Fruit fly (Drosophila melanogaster) whole organism, embryonic: ENCODE results near the gene Sf3b2.

ENCODE experiments used
- Bdp1 ChIP-seq: fragments of 200-800 bp; sonication (Bioruptor generic); optimal IDR thresholded peaks from 3 replicates; lab custom pipeline; 2016; ENCODE audit warnings: missing biosample characterization, missing genetic modification characterization
- Blimp-1 ChIP-seq: fragments of 200-800 bp; sonication (Bioruptor generic); optimal IDR thresholded peaks from 3 replicates; lab custom pipeline; 2018; ENCODE audit warnings: missing biosample characterization, missing genetic modification characterization, mild to moderate bottlenecking, moderate library complexity, missing genetic modification reagents
- CG10979 ChIP-seq: fragments of 200-800 bp; sonication (Bioruptor generic); optimal IDR thresholded peaks from 2 replicates; lab custom pipeline; 2018; ENCODE audit warnings: missing biosample characterization, mild to moderate bottlenecking, missing genetic modification characterization, moderate library complexity
- CG12769 ChIP-seq: fragments of 200-800 bp; sonication (Bioruptor generic); optimal IDR thresholded peaks from 2 replicates; lab custom pipeline; 2019; ENCODE audit warnings: missing biosample characterization, mild to moderate bottlenecking, missing genetic modification characterization, moderate library complexity
- CG13287 ChIP-seq: fragments of 200-800 bp; sonication (Bioruptor generic); IDR thresholded peaks from 2 replicates; pipeline ENCODE4 v1.3.6; 2022; ENCODE audit warnings: missing biosample characterization, missing genetic modification characterization; ENCODE audit not compliant: partially characterized antibody
- CG13894 ChIP-seq: fragments of 200-800 bp; sonication (Bioruptor generic); optimal IDR thresholded peaks from 3 replicates; lab custom pipeline; 2018; ENCODE audit warnings: missing biosample characterization, mild to moderate bottlenecking, missing genetic modification characterization, moderate library complexity
- CG15073 ChIP-seq: fragments of 200-800 bp; sonication (Bioruptor generic); optimal IDR thresholded peaks from 2 replicates; lab custom pipeline; 2016; ENCODE audit warnings: missing biosample characterization, missing genetic modification characterization
- CG15269 ChIP-seq: fragments of 200-800 bp; sonication (Bioruptor generic); optimal IDR thresholded peaks from 2 replicates; lab custom pipeline; 2018; ENCODE audit warnings: missing biosample characterization, mild to moderate bottlenecking, missing genetic modification characterization, moderate library complexity
- CG17612 ChIP-seq: fragments of 200-800 bp; sonication (Bioruptor generic); IDR thresholded peaks from 2 replicates; pipeline ENCODE4 v1.3.6; 2022; ENCODE audit warnings: missing biosample characterization, missing genetic modification characterization
- CG17829 ChIP-seq: fragments of 200-800 bp; optimal IDR thresholded peaks from 2 replicates; lab custom pipeline; 2019; ENCODE audit warnings: missing biosample characterization, mild to moderate bottlenecking, missing genetic modification characterization, moderate library complexity
- CG6813 ChIP-seq: fragments of 200-800 bp; sonication (Bioruptor generic); optimal IDR thresholded peaks from 2 replicates; lab custom pipeline; 2017; ENCODE audit warnings: missing biosample characterization, missing genetic modification characterization, mild to moderate bottlenecking, moderate library complexity, missing genetic modification reagents
- CG7556 ChIP-seq: fragments of 200-800 bp; sonication (Bioruptor generic); optimal IDR thresholded peaks from 2 replicates; lab custom pipeline; 2017; ENCODE audit warnings: missing biosample characterization, mild to moderate bottlenecking, missing genetic modification characterization
- CG7745 ChIP-seq: fragments of 200-800 bp; sonication (Bioruptor generic); optimal IDR thresholded peaks from 2 replicates; lab custom pipeline; 2018; ENCODE audit warnings: missing biosample characterization, mild to moderate bottlenecking, missing genetic modification characterization, moderate library complexity
- CG8924 ChIP-seq: fragments of 200-800 bp; optimal IDR thresholded peaks from 3 replicates; lab custom pipeline; 2019; ENCODE audit warnings: missing biosample characterization, mild to moderate bottlenecking, missing genetic modification characterization, moderate library complexity
- D19A ChIP-seq: fragments of 200-800 bp; optimal IDR thresholded peaks from 3 replicates; lab custom pipeline; 2019; ENCODE audit warnings: missing biosample characterization, mild to moderate bottlenecking, missing genetic modification characterization, moderate library complexity
- E2f2 ChIP-seq: fragments of 200-800 bp; sonication (Bioruptor generic); IDR thresholded peaks from 2 replicates; pipeline ENCODE4 v1.3.6; 2022; ENCODE audit warnings: missing biosample characterization, missing genetic modification characterization
- Ets65A ChIP-seq: fragments of 200-800 bp; sonication (Bioruptor generic); peaks from one replicate; lab custom pipeline; 2016; ENCODE audit warnings: missing biosample characterization, missing genetic modification characterization
- Gsc ChIP-seq: fragments of 200-800 bp; sonication (Bioruptor generic); IDR thresholded peaks from 2 replicates; pipeline ENCODE4 v1.3.6; 2022; ENCODE audit warnings: missing biosample characterization, missing genetic modification characterization
- Hmx ChIP-seq: fragments of 200-800 bp; sonication (Bioruptor generic); optimal IDR thresholded peaks from 2 replicates; lab custom pipeline; 2016; ENCODE audit warnings: missing biosample characterization, missing genetic modification characterization
- Lpt ChIP-seq: fragments of >200 bp; optimal IDR thresholded peaks from 2 replicates; lab custom pipeline; 2018; ENCODE audit warnings: missing biosample characterization, missing genetic modification characterization
- Med ChIP-seq: fragments of 200-800 bp; sonication (Bioruptor generic); peaks from one replicate; lab custom pipeline; 2016; ENCODE audit warnings: missing biosample characterization, missing genetic modification characterization, mild to moderate bottlenecking, inconsistent platforms, moderate library complexity
- PHDP ChIP-seq: fragments of 200-800 bp; sonication (Bioruptor generic); optimal IDR thresholded peaks from 3 replicates; lab custom pipeline; 2018; ENCODE audit warnings: missing biosample characterization, mild to moderate bottlenecking, missing genetic modification characterization, moderate library complexity
- Xrp1 ChIP-seq: fragments of 200-800 bp; sonication (Bioruptor generic); IDR thresholded peaks from 2 replicates; pipeline ENCODE4 v1.3.6; 2022; ENCODE audit warnings: missing biosample characterization, missing genetic modification characterization
- abd-A ChIP-seq: fragments of 200-800 bp; sonication (Bioruptor generic); optimal IDR thresholded peaks from 3 replicates; lab custom pipeline; 2019; ENCODE audit warnings: missing biosample characterization, mild to moderate bottlenecking, missing genetic modification characterization, moderate library complexity
- amos ChIP-seq: fragments of 200-800 bp; sonication (Bioruptor generic); IDR thresholded peaks from 2 replicates; pipeline ENCODE4 v1.3.6; 2022; ENCODE audit warnings: missing biosample characterization, missing genetic modification characterization; ENCODE audit not compliant: partially characterized antibody
- bsh ChIP-seq, 2 experiments: fragments of 200-800 bp; sonication (Bioruptor generic); optimal IDR thresholded peaks; 2 replicates each; lab custom pipeline; 2017 to 2018; ENCODE audit warnings: mild to moderate bottlenecking in 2 of 2, missing biosample characterization in 2 of 2, missing genetic modification characterization in 2 of 2, moderate library complexity in 1 of 2
- cad ChIP-seq: fragments of >200 bp; optimal IDR thresholded peaks from 2 replicates; lab custom pipeline; 2017; ENCODE audit warnings: missing biosample characterization, missing genetic modification characterization
- chinmo ChIP-seq: fragments of 200-800 bp; sonication (Bioruptor generic); IDR thresholded peaks from 4 replicates; pipeline ENCODE4 v1.3.6; 2022; ENCODE audit warnings: missing biosample characterization, missing genetic modification characterization; ENCODE audit not compliant: partially characterized antibody
- nom ChIP-seq: fragments of 200-800 bp; sonication (Bioruptor generic); optimal IDR thresholded peaks from 2 replicates; lab custom pipeline; 2017; ENCODE audit warnings: missing biosample characterization, missing genetic modification characterization, mild to moderate bottlenecking, moderate library complexity, missing genetic modification reagents
- oc ChIP-seq: fragments of 200-800 bp; sonication (Bioruptor generic); optimal IDR thresholded peaks from 2 replicates; lab custom pipeline; 2018; ENCODE audit warnings: missing biosample characterization, mild to moderate bottlenecking, missing genetic modification characterization, moderate library complexity
- sd ChIP-seq: fragments of 200-800 bp; sonication (Bioruptor generic); optimal IDR thresholded peaks from 3 replicates; lab custom pipeline; 2018; ENCODE audit warnings: missing biosample characterization, mild to moderate bottlenecking, missing genetic modification characterization, moderate library complexity
- usp ChIP-seq: fragments of >200 bp; optimal IDR thresholded peaks from 2 replicates; lab custom pipeline; 2017; ENCODE audit warnings: missing biosample characterization, missing genetic modification characterization
- vvl ChIP-seq: fragments of 200-800 bp; sonication (Bioruptor generic); IDR thresholded peaks from 2 replicates; pipeline ENCODE4 v1.3.6; 2022; ENCODE audit warnings: missing biosample characterization, missing genetic modification characterization
- zen ChIP-seq: fragments of 200-800 bp; sonication (Bioruptor generic); optimal IDR thresholded peaks from 3 replicates; lab custom pipeline; 2018; ENCODE audit warnings: missing biosample characterization, mild to moderate bottlenecking, missing genetic modification characterization, moderate library complexity

The Sf3b2 gene

DNA sequence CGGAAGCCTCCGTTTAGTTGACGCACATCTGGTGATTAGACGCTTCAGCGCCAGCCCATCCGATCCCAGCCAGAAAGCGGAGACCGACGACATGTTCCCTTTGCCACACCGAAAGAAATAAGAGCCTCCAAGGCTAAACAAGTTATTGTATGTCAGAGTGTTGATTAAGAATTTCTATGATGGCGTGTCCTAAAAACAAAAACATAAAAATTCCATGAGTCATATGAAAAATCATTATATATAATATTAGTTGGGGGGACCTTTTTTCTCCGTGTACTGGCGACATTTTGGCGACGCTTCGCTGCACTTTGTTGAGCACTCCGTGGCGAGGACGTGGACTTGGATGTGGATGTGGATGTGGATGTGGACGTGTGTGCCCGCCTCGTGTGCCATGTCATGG lies 16.2 kb downstream of the Sf3b2 start (continued):
- TF ChIP-seq Gsc (GFP tag; lab: Robert Waterston, UW) = no peak
- TF ChIP-seq, all 482 proteins: peak for 80

DNA sequence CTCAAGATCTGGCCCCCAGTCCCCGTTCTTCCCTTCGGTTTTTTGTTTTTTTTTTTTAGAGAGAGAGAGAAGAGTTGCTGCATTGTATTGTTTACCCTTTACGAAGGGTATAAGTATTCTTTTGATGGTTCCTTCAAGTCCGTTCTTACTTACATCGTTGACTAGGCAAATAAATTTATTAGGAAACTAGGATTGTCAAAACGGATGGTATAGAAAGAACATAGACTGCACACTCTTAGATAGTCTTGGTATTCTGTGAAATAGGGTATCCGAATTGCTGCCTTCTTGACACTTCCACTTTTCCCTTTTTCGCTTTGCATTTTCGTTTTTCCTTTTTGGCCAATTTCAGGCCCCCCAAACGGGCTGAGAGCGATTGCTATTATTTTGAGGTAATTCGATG lies 17.5 kb downstream of the Sf3b2 start:
- TF ChIP-seq D19A (tag; lab: Kevin White, UChicago) = peak; percentile 32
- peak in 1 of 2 experiments; percentile 17 for TF ChIP-seq bsh (GFP tag; optimal IDR thresholded peaks at IDR 0.05; lab: Kevin White, UChicago)
- TF ChIP-seq nom (GFP tag; lab: Kevin White, UChicago) = peak; percentile 47
- no peak for TF ChIP-seq CG13894 (tag; lab: Kevin White, UChicago)
- no peak for TF ChIP-seq CG7556 (GFP tag; lab: Kevin White, UChicago)
- TF ChIP-seq usp = no peak
- no peak for TF ChIP-seq PHDP
- no peak for TF ChIP-seq Lpt (GFP tag; lab: Kevin White, UChicago)
- TF ChIP-seq Xrp1 = 0 out of 2 replicates have a peak, but pooled peaks have one; percentile 18
- TF ChIP-seq CG10979 (tag; lab: Kevin White, UChicago) = no peak

DNA sequence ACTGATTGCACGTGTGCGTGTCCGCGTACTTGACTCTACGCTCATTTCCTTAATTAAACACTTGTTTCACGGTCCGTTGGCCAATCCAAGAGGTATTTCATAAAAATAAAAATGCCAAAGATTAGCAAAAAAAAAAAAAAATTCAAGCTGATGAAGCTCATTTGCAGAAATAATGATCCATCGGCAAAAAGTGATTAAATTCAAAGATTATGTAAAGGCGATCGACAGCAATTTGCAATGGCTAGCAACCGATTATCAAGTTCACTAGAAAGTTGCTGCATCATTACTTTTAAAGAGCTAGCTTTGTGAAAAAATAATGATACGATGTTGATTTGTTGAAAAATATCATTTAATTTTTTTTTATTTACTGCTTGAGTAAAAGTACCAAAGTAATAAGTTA lies 19.5 kb downstream of the Sf3b2 start:
- no peak for TF ChIP-seq CG15073 (GFP tag; lab: Kevin White, UChicago)
- no peak for TF ChIP-seq CG6813
- TF ChIP-seq CG17612 (GFP tag; lab: Robert Waterston, UW) = no peak
- no peak for TF ChIP-seq Bdp1 (GFP tag; lab: Kevin White, UChicago)
- TF ChIP-seq E2f2 (GFP tag; lab: Robert Waterston, UW) = no peak
- no peak for TF ChIP-seq amos (GFP tag; lab: Robert Waterston, UW)

DNA sequence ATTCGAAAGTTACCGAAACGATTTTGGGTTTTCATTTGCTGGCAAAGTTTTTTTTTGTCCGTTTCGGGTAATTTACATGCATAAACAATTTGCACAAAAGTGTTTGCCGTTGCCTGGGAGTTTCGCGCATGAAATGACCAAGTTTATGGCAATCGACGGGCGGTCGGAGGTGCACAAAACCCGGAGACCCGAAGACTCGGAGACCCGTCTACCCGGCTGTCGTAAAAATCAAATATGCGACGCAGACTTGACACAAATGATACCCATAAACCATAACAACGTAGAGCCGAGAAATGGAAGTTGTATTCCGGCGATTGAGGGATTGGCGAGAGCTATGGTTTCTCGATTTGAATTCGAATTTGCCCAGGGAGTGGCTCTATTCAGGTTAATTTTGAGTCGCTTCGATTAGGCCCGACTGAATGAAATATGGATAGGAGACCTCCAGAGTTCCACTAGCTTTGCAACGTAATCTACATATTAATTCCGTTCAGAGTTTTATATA lies 22.0 kb downstream of the Sf3b2 start:
- TF ChIP-seq CG13894 (tag; lab: Kevin White, UChicago) = peak; percentile 95
- TF ChIP-seq CG17829 (tag; lab: Kevin White, UChicago) = no peak
- peak; percentile 49 for TF ChIP-seq oc (tag; lab: Kevin White, UChicago)
- TF ChIP-seq chinmo (GFP tag; lab: Robert Waterston, UW) = 0 out of 4 replicates have a peak, but pooled peaks have one; percentile 21
- TF ChIP-seq abd-A (tag; lab: Kevin White, UChicago) = peak; percentile 78
- TF ChIP-seq CG15269 (tag; lab: Kevin White, UChicago) = peak; percentile 32
- no peak for TF ChIP-seq CG13287 (GFP tag; lab: Robert Waterston, UW)
- TF ChIP-seq zen = peak; percentile 39
- peak; percentile 35 for TF ChIP-seq Med (GFP tag; lab: Kevin White, UChicago)
- no peak for TF ChIP-seq CG8924 (tag; lab: Kevin White, UChicago)
- TF ChIP-seq CG12769 = peak; percentile 62
- TF ChIP-seq Ets65A (GFP tag; lab: Kevin White, UChicago) = peak; percentile 11
- TF ChIP-seq cad = peak; percentile 92

DNA sequence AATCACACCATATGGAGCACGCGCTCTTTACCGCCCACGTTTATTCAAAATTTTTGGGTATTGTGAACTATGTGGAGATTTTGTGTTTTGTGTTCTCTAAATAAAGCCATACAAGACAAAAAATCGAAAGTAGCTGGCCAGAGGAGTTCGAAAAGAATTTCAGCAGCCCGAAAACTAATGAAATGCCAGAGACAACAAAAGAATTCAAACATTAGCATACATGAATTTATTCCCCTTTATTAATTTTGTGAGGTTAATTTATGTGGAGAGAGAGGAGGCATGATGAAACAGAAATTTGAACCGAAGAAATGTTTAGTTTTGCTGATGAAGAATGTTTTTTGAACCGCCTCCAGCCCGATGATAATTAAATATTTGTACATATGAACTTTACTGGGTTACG lies 22.8 kb downstream of the Sf3b2 start:
- TF ChIP-seq CG13894 (tag; lab: Kevin White, UChicago) = peak; percentile 39
- TF ChIP-seq Blimp-1 (GFP tag; lab: Kevin White, UChicago) = peak; percentile 83
- peak; percentile 71 for TF ChIP-seq sd (tag; lab: Kevin White, UChicago)
- TF ChIP-seq CG7745 (tag; lab: Kevin White, UChicago) = peak; percentile 51
- peak; percentile 56 for TF ChIP-seq vvl (GFP tag; lab: Robert Waterston, UW)
- TF ChIP-seq Hmx (GFP tag; lab: Kevin White, UChicago) = no peak
- TF ChIP-seq, all 482 proteins: peak for 5
